Worm (Caenorhabditis elegans): ENCODE results near the gene ttr-51.

ttr-51 gene

DNA sequence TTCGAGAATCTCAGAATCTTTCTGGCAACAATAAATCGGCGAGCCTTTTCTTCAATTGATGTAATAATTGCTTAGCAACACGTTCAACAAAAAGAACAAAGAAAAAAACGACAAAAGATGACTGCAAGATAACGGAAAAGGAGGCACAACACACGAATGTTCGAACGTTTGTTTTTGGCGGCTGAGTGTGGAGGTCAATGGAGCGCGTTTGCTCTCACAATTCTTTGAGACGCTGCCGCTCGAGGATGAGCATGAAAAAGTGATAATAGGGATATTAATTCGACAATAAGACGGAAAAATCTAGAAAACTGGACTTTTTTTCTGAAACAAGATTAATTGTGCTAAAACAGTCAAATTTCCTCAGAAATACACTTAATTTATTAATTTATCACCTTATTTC lies 46.2 kb downstream of the ttr-51 start:
- TF ChIP-seq ref-2 (tag; optimal IDR thresholded peaks at IDR 0.05): peak; percentile 16
- TF ChIP-seq ceh-31 (tag; optimal IDR thresholded peaks at IDR 0.05): peak; percentile 18
- TF ChIP-seq hlh-30 (tag; optimal IDR thresholded peaks at IDR 0.05; ENCODE audit: insufficient read depth): no peak

- TF ChIP-seq sdc-2 (tag; optimal IDR thresholded peaks at IDR 0.05): no peak
- TF ChIP-seq ttx-3 (tag; optimal IDR thresholded peaks at IDR 0.05): no peak
- TF ChIP-seq syd-9 (tag; optimal IDR thresholded peaks at IDR 0.05): no peak
- no peak for TF ChIP-seq Y22D7AL.16 (tag; optimal IDR thresholded peaks at IDR 0.05)
- TF ChIP-seq dmd-4 (tag; optimal IDR thresholded peaks at IDR 0.05; ENCODE audit: borderline replicate concordance): no peak
- no peak for TF ChIP-seq hlh-13 (GFP tag; optimal IDR thresholded peaks at IDR 0.05)
- no peak for TF ChIP-seq ceh-14 (tag; optimal IDR thresholded peaks at IDR 0.05)
- TF ChIP-seq ceh-9 (tag; optimal IDR thresholded peaks at IDR 0.05): no peak
- no peak for TF ChIP-seq C08G9.2 (tag; optimal IDR thresholded peaks at IDR 0.05)
- TF ChIP-seq mec-3 (tag; optimal IDR thresholded peaks at IDR 0.05; ENCODE audit: borderline replicate concordance): no peak
- TF ChIP-seq nhr-11 (tag; optimal IDR thresholded peaks at IDR 0.05): no peak
- TF ChIP-seq pag-3 (tag; optimal IDR thresholded peaks at IDR 0.05; ENCODE audit: borderline replicate concordance): no peak
- no peak for TF ChIP-seq hlh-15 (tag; optimal IDR thresholded peaks at IDR 0.05)
- TF ChIP-seq tbx-2 (tag; optimal IDR thresholded peaks at IDR 0.05): no peak
- no peak for TF ChIP-seq ceh-2 (tag; optimal IDR thresholded peaks at IDR 0.05)
- no peak for TF ChIP-seq ahr-1 (tag; optimal IDR thresholded peaks at IDR 0.05)
- TF ChIP-seq fkh-6 (tag; optimal IDR thresholded peaks at IDR 0.05): no peak
- no peak for TF ChIP-seq unc-86 (tag; optimal IDR thresholded peaks at IDR 0.05)
- no peak for TF ChIP-seq pha-4 (tag; optimal IDR thresholded peaks at IDR 0.05)
Measured at ce11 chrIV:13204037-13204436, 48.1 kb downstream of the ttr-51 start, which contains the start of gene ced-3. ced-3 (minus strand) TSS chrIV:13204137.
